Worm (Caenorhabditis elegans): ENCODE results near the gene T24F1.7.

DNA sequence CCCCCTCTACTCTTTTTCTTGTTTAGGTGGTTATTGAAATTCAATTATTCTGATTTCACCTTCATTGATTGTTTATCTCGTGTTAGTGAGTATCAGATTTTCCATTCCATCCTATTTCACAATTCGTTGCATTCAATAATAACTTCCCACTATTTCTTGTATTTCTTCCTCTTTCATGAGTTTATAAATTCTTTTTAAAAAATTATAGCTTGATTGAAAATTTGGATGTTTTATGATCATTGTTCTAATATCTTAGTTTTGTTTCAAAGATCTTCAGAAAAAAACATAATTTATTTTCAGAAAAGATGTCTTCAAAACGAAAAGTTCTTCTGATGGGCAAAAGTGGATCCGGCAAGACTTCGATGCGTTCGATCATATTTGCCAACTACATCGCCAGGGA is 11.3 kb upstream of the T24F1.7 start, which contains the start of gene raga-1:
- TF ChIP-seq lin-39 (tag; optimal IDR thresholded peaks at IDR 0.05) (no peak), ztf-11 (tag; optimal IDR thresholded peaks at IDR 0.05) (no peak), nhr-10 (tag; optimal IDR thresholded peaks at IDR 0.05) (no peak), nhr-237 (tag; optimal IDR thresholded peaks at IDR 0.05) (no peak), mab-5 (tag; optimal IDR thresholded peaks at IDR 0.05) (no peak), mdl-1 (tag; optimal IDR thresholded peaks at IDR 0.05) (no peak), nhr-12 (tag; optimal IDR thresholded peaks at IDR 0.05) (no peak), elt-3 (tag; optimal IDR thresholded peaks at IDR 0.05) (no peak), skn-1 (tag; optimal IDR thresholded peaks at IDR 0.05) (no peak), dmd-4 (tag; optimal IDR thresholded peaks at IDR 0.05) (no peak), lin-11 (tag; optimal IDR thresholded peaks at IDR 0.05) (no peak), crh-2 (tag; optimal IDR thresholded peaks at IDR 0.05) (no peak), lin-13 (GFP tag; optimal IDR thresholded peaks at IDR 0.05) (no peak)
